Fruit fly (Drosophila melanogaster) whole organism, prepupa: ENCODE data around the gene CG4338.

Experiments used
- Blimp-1 ChIP-seq: fragments of 200-800 bp; sonication (Bioruptor generic); optimal IDR thresholded peaks from 3 replicates; lab custom pipeline; 2017; ENCODE audit warnings: missing biosample characterization, missing genetic modification characterization, mild to moderate bottlenecking, moderate library complexity, missing genetic modification reagents
- CG10631 ChIP-seq: fragments of 200-800 bp; sonication (Bioruptor generic); optimal IDR thresholded peaks from 2 replicates; lab custom pipeline; 2016; ENCODE audit warnings: missing biosample characterization, missing genetic modification characterization
- CG11762 ChIP-seq: fragments of 200-800 bp; sonication (Bioruptor generic); optimal IDR thresholded peaks from 3 replicates; lab custom pipeline; 2016; ENCODE audit warnings: missing biosample characterization, missing genetic modification characterization; ENCODE audit not compliant: insufficient read depth
- CG11902 ChIP-seq: fragments of 200-800 bp; sonication (Bioruptor generic); optimal IDR thresholded peaks from 3 replicates; lab custom pipeline; 2016; ENCODE audit warnings: missing biosample characterization, missing genetic modification characterization
- CG15336 ChIP-seq: fragments of 200-800 bp; sonication (Bioruptor generic); IDR thresholded peaks from 2 replicates; pipeline ENCODE4 v1.3.6; 2022; ENCODE audit warnings: missing biosample characterization, missing genetic modification characterization
- CG1621 ChIP-seq: fragments of 200-800 bp; sonication (Bioruptor generic); optimal IDR thresholded peaks from 3 replicates; lab custom pipeline; 2018; ENCODE audit warnings: missing biosample characterization, mild to moderate bottlenecking, missing genetic modification characterization
- CG16779 ChIP-seq: fragments of 200-800 bp; sonication (Bioruptor generic); optimal IDR thresholded peaks from 3 replicates; lab custom pipeline; 2017; ENCODE audit warnings: missing biosample characterization, mild to moderate bottlenecking, missing genetic modification characterization
- CG3032 ChIP-seq: fragments of 200-800 bp; optimal IDR thresholded peaks from 2 replicates; lab custom pipeline; 2019; ENCODE audit warnings: missing biosample characterization, mild to moderate bottlenecking, missing genetic modification characterization, moderate library complexity
- CG31627 ChIP-seq: fragments of 200-800 bp; sonication (Bioruptor generic); optimal IDR thresholded peaks from 3 replicates; lab custom pipeline; 2016; ENCODE audit warnings: missing biosample characterization, missing genetic modification characterization
- CG32006 ChIP-seq: fragments of 200-800 bp; sonication (Bioruptor generic); optimal IDR thresholded peaks from 3 replicates; lab custom pipeline; 2017; ENCODE audit warnings: missing biosample characterization, mild to moderate bottlenecking, missing genetic modification characterization
- CG3919 ChIP-seq: fragments of 200-800 bp; sonication (Bioruptor generic); optimal IDR thresholded peaks from 3 replicates; lab custom pipeline; 2016; ENCODE audit warnings: missing biosample characterization, missing genetic modification characterization
- CG6163 ChIP-seq: fragments of 200-800 bp; sonication (Bioruptor generic); IDR thresholded peaks from 3 replicates; pipeline ENCODE4 v1.3.6; 2022; ENCODE audit warnings: missing biosample characterization, missing genetic modification characterization
- CG6276 ChIP-seq: fragments of 200-800 bp; sonication (Bioruptor generic); optimal IDR thresholded peaks from 2 replicates; lab custom pipeline; 2017; ENCODE audit warnings: missing biosample characterization, mild to moderate bottlenecking, missing genetic modification characterization
- CG6808 ChIP-seq: fragments of 200-800 bp; sonication (Bioruptor generic); optimal IDR thresholded peaks from 3 replicates; lab custom pipeline; 2017; ENCODE audit warnings: missing biosample characterization, missing genetic modification characterization, mild to moderate bottlenecking, moderate library complexity, missing genetic modification reagents
- CG8119 ChIP-seq: fragments of 200-800 bp; sonication (Bioruptor generic); IDR thresholded peaks from 3 replicates; pipeline ENCODE4 v1.3.6; 2022; ENCODE audit warnings: missing biosample characterization, missing genetic modification characterization
- CG8319 ChIP-seq: fragments of 200-800 bp; sonication (Bioruptor generic); optimal IDR thresholded peaks from 3 replicates; lab custom pipeline; 2016; ENCODE audit warnings: missing biosample characterization, missing genetic modification characterization
- CG8632 ChIP-seq: fragments of 200-800 bp; sonication (Bioruptor generic); optimal IDR thresholded peaks from 3 replicates; lab custom pipeline; 2016; ENCODE audit warnings: missing biosample characterization, missing genetic modification characterization
- CG9139 ChIP-seq: fragments of 200-800 bp; sonication (Bioruptor generic); optimal IDR thresholded peaks from 3 replicates; lab custom pipeline; 2017; ENCODE audit warnings: missing biosample characterization, mild to moderate bottlenecking, missing genetic modification characterization
- Eip75B ChIP-seq: fragments of 200-800 bp; sonication (Bioruptor generic); optimal IDR thresholded peaks from 3 replicates; lab custom pipeline; 2016; ENCODE audit warnings: missing biosample characterization, missing genetic modification characterization
- Eip78C ChIP-seq: fragments of 200-800 bp; sonication (Bioruptor generic); peaks from one replicate; lab custom pipeline; 2016; ENCODE audit warnings: missing biosample characterization, missing genetic modification characterization
- Ets21C ChIP-seq: fragments of 200-800 bp; sonication (Bioruptor generic); optimal IDR thresholded peaks from 3 replicates; lab custom pipeline; 2016; ENCODE audit warnings: missing biosample characterization, missing genetic modification characterization
- Gug ChIP-seq: fragments of 200-800 bp; sonication (Bioruptor generic); IDR thresholded peaks from 2 replicates; pipeline ENCODE4 v1.3.6; 2022; ENCODE audit warnings: missing biosample characterization, missing genetic modification characterization
- Hr39 ChIP-seq: fragments of 200-800 bp; sonication (Bioruptor generic); optimal IDR thresholded peaks from 2 replicates; lab custom pipeline; 2016; ENCODE audit warnings: missing biosample characterization, missing genetic modification characterization
- Met ChIP-seq: fragments of 200-800 bp; sonication (Bioruptor generic); optimal IDR thresholded peaks from 3 replicates; lab custom pipeline; 2016; ENCODE audit warnings: missing biosample characterization, missing genetic modification characterization
- OdsH ChIP-seq: fragments of 200-800 bp; sonication (Bioruptor generic); optimal IDR thresholded peaks from 3 replicates; lab custom pipeline; 2016; ENCODE audit warnings: missing biosample characterization, missing genetic modification characterization
- Smox ChIP-seq: fragments of 200-800 bp; sonication (Bioruptor generic); optimal IDR thresholded peaks from 3 replicates; lab custom pipeline; 2016; ENCODE audit warnings: missing biosample characterization, missing genetic modification characterization
- Sox102F ChIP-seq: fragments of 200-800 bp; sonication (Bioruptor generic); optimal IDR thresholded peaks from 2 replicates; lab custom pipeline; 2016; ENCODE audit warnings: missing biosample characterization, mild to moderate bottlenecking, missing genetic modification characterization
- Sox14 ChIP-seq: fragments of 200-800 bp; sonication (Bioruptor generic); optimal IDR thresholded peaks from 3 replicates; lab custom pipeline; 2016; ENCODE audit warnings: missing biosample characterization, missing genetic modification characterization
- Sox15 ChIP-seq: fragments of 200-800 bp; sonication (Bioruptor generic); optimal IDR thresholded peaks from 3 replicates; lab custom pipeline; 2016; ENCODE audit warnings: missing biosample characterization, missing genetic modification characterization
- acj6 ChIP-seq: fragments of 200-800 bp; sonication (Bioruptor generic); optimal IDR thresholded peaks from 3 replicates; lab custom pipeline; 2016; ENCODE audit warnings: missing biosample characterization, missing genetic modification characterization
- cyc ChIP-seq: fragments of 200-800 bp; sonication (Bioruptor generic); optimal IDR thresholded peaks from 3 replicates; lab custom pipeline; 2016; ENCODE audit warnings: missing biosample characterization, missing genetic modification characterization
- dac ChIP-seq: fragments of 200-800 bp; sonication (Bioruptor generic); optimal IDR thresholded peaks from 2 replicates; lab custom pipeline; 2017; ENCODE audit warnings: missing biosample characterization, mild to moderate bottlenecking, missing genetic modification characterization
- dsx ChIP-seq: fragments of 200-800 bp; optimal IDR thresholded peaks from 3 replicates; lab custom pipeline; 2019; ENCODE audit warnings: missing biosample characterization, mild to moderate bottlenecking, missing genetic modification characterization, moderate library complexity; ENCODE audit not compliant: poor library complexity, severe bottlenecking
- esn ChIP-seq: fragments of 200-800 bp; sonication (Bioruptor generic); optimal IDR thresholded peaks from 2 replicates; lab custom pipeline; 2016; ENCODE audit warnings: missing biosample characterization, mild to moderate bottlenecking, missing genetic modification characterization, moderate library complexity
- fd59A ChIP-seq: fragments of 200-800 bp; sonication (Bioruptor generic); optimal IDR thresholded peaks from 2 replicates; lab custom pipeline; 2017; ENCODE audit warnings: missing biosample characterization, mild to moderate bottlenecking, missing genetic modification characterization, missing genetic modification reagents
- fd85E ChIP-seq: fragments of 200-800 bp; sonication (Bioruptor generic); optimal IDR thresholded peaks from 3 replicates; lab custom pipeline; 2016; ENCODE audit warnings: missing biosample characterization, missing genetic modification characterization
- fkh ChIP-seq: fragments of 200-800 bp; sonication (Bioruptor generic); optimal IDR thresholded peaks from 3 replicates; lab custom pipeline; 2017; ENCODE audit warnings: missing biosample characterization, mild to moderate bottlenecking, missing genetic modification characterization, moderate library complexity
- lz ChIP-seq: fragments of 200-800 bp; sonication (Bioruptor generic); optimal IDR thresholded peaks from 3 replicates; lab custom pipeline; 2016; ENCODE audit warnings: missing biosample characterization, missing genetic modification characterization
- pdm3 ChIP-seq: fragments of 200-800 bp; sonication (Bioruptor generic); optimal IDR thresholded peaks from 3 replicates; lab custom pipeline; 2016; ENCODE audit warnings: missing biosample characterization, missing genetic modification characterization
- salr ChIP-seq, 2 experiments: fragments of 200-800 bp; sonication (Bioruptor generic); optimal IDR thresholded peaks; 3 replicates each; lab custom pipeline; 2016 to 2018; ENCODE audit warnings: missing biosample characterization in 2 of 2, missing genetic modification characterization in 2 of 2, mild to moderate bottlenecking in 1 of 2
- spab ChIP-seq: fragments of 200-800 bp; sonication (Bioruptor generic); optimal IDR thresholded peaks from 2 replicates; lab custom pipeline; 2017; ENCODE audit warnings: missing biosample characterization, mild to moderate bottlenecking, missing genetic modification characterization, missing genetic modification reagents
- ss ChIP-seq, 2 experiments: fragments of 200-800 bp; sonication (Bioruptor generic); optimal IDR thresholded peaks; 2 replicates in 1 of 2; 3 replicates in 1 of 2; lab custom pipeline; 2017 to 2018; ENCODE audit warnings: mild to moderate bottlenecking in 2 of 2, missing biosample characterization in 2 of 2, missing genetic modification characterization in 2 of 2, moderate library complexity in 1 of 2
- svp ChIP-seq: fragments of 200-800 bp; sonication (Bioruptor generic); peaks from one replicate; lab custom pipeline; 2016; ENCODE audit warnings: missing biosample characterization, missing genetic modification characterization
- topi ChIP-seq: fragments of 200-800 bp; sonication (Bioruptor generic); optimal IDR thresholded peaks from 3 replicates; lab custom pipeline; 2016; ENCODE audit warnings: missing biosample characterization, missing genetic modification characterization
- vri ChIP-seq: fragments of 200-800 bp; sonication (Bioruptor generic); optimal IDR thresholded peaks from 3 replicates; lab custom pipeline; 2016; ENCODE audit warnings: missing biosample characterization, mild to moderate bottlenecking, missing genetic modification characterization

CG4338 gene

DNA sequence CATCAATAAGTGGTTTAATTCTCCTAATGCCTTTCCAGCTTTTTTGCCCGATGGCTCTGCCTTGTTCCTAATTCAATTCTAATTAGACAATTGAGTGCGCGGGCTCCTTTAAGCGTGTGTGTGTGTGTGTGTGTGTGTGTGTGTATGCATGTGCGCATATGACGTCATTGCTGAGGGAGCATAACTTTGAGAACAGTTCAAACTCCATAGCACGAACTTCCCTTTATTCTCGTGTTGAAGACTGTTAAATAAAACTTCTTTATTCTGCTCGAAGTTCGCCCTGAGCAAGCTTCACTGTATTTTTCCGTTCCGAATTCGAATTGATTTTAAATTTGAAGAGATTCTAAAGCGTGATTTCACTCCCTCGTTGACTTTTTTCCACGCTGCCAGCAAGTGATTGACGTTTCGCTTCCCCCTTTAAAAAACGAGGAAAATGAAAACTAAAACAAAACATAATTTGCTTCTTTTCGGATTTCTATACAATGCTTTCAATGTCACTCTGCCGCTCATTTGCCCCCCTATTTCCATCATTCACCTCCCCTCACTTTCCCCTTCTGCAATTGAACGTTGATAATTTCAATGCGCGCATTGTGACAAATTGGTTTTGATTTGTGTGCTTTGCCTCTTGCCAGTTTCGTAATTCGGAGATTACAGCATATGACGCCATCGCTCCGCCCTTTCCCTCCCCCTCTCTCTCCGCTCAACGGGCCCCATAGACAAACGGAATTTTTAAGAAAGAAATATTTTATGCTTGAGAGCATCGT is 17.1 kb downstream of the CG4338 start:
- TF ChIP-seq Hr39 (GFP tag; lab: Kevin White, UChicago) = peak; percentile 1
- peak; percentile 4 for TF ChIP-seq Eip78C
- TF ChIP-seq svp (GFP tag; lab: Kevin White, UChicago) = no peak
- no peak for TF ChIP-seq CG15336 (GFP tag; lab: Robert Waterston, UW)
- TF ChIP-seq vri = peak; percentile 93
- TF ChIP-seq, all 60 proteins: peak for 3

DNA sequence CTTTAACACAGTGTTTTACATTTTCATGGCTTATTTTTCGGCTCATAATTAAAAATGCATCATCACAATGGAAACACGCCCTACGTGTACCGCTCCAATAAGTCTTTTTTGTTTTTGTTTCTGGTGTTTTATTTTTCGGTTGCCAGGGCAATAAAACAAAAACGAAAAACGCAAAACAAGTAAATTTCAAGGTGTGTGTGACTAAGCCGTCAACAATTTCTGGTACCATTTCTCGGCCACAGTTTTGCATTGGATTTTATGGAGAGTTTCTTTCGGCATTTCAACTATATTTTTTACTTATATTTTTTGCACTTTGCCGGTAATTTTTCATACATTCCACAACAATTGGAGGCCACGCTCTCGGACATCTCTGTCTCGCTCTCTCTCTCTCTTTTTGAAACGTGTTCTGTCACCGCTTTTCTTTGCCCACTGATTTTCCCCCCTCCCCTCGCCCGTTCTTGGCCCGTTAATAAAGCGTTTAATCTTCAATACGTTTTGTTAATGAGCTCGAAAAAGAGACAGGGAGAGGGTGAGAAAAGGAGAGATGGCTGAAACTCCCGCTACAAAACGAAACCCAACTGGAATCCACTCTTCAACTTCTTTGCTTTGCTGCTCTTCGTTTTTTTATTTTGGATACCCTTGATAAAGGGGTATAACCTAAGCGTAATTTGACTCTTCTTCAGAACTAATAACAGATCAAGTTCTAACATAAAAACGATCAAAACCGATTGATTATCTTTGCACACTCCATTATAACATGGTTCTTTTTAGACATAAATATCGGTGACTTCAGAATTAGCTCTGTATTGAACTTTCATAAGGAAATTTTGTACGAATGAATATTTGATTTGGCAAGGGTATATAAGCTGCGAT is 17.9 kb downstream of the CG4338 start:
- TF ChIP-seq Sox14 = no peak
- no peak for TF ChIP-seq CG10631
- TF ChIP-seq CG3032 (tag; lab: Kevin White, UChicago) = no peak
- TF ChIP-seq svp (GFP tag; lab: Kevin White, UChicago) = no peak
- peak; percentile 44 for TF ChIP-seq CG6808
- peak; percentile 23 for TF ChIP-seq CG11902
- TF ChIP-seq CG11762 (GFP tag; lab: Kevin White, UChicago) = no peak
- TF ChIP-seq pdm3 = no peak
- TF ChIP-seq CG1621 (tag; lab: Kevin White, UChicago) = no peak
- no peak for TF ChIP-seq CG8119 (GFP tag; lab: Robert Waterston, UW)
- TF ChIP-seq OdsH (GFP tag; lab: Kevin White, UChicago) = no peak
- no peak for TF ChIP-seq Eip75B (GFP tag; lab: Kevin White, UChicago)
- TF ChIP-seq ss (GFP tag; optimal IDR thresholded peaks at IDR 0.05; lab: Kevin White, UChicago) = peak in 1 of 2 experiments; percentile 47
- TF ChIP-seq fd59A = no peak
- TF ChIP-seq Ets21C (GFP tag; lab: Kevin White, UChicago) = peak; percentile 32
- TF ChIP-seq CG3919 (GFP tag; lab: Kevin White, UChicago) = no peak
- peak; percentile 22; the same call in 1 of the 3 replicates for TF ChIP-seq CG6163 (GFP tag; lab: Robert Waterston, UW)
- TF ChIP-seq lz (GFP tag; lab: Kevin White, UChicago) = peak; percentile 60
- TF ChIP-seq Gug = no peak
- TF ChIP-seq salr (GFP tag; optimal IDR thresholded peaks at IDR 0.05; lab: Kevin White, UChicago) = no peak
- peak; percentile 6 for TF ChIP-seq CG8632 (GFP tag; lab: Kevin White, UChicago)
- TF ChIP-seq Blimp-1 (GFP tag; lab: Kevin White, UChicago) = peak; percentile 67
- TF ChIP-seq acj6 (GFP tag; lab: Kevin White, UChicago) = no peak
- TF ChIP-seq esn (GFP tag; lab: Kevin White, UChicago) = peak; percentile 66
- no peak for TF ChIP-seq Smox (GFP tag; lab: Kevin White, UChicago)
- TF ChIP-seq CG9139 (GFP tag; lab: Kevin White, UChicago) = peak; percentile 1
- no peak for TF ChIP-seq spab (GFP tag; lab: Kevin White, UChicago)
- TF ChIP-seq fd85E = peak; percentile 8
- peak; percentile 68 for TF ChIP-seq Met
- TF ChIP-seq Eip78C = peak; percentile 79
- TF ChIP-seq CG32006 = no peak
- no peak for TF ChIP-seq dsx
- no peak for TF ChIP-seq CG31627 (GFP tag; lab: Kevin White, UChicago)
- no peak for TF ChIP-seq CG8319 (GFP tag; lab: Kevin White, UChicago)
- no peak for TF ChIP-seq dac (GFP tag; lab: Kevin White, UChicago)
- TF ChIP-seq vri = peak; percentile 48
- TF ChIP-seq CG6276 (GFP tag; lab: Kevin White, UChicago) = no peak
- peak; percentile 52 for TF ChIP-seq Sox102F
- TF ChIP-seq CG16779 = no peak
- peak; percentile 51 for TF ChIP-seq cyc
- TF ChIP-seq CG15336 (GFP tag; lab: Robert Waterston, UW) = no peak
- TF ChIP-seq fkh = no peak
- no peak for TF ChIP-seq Sox15
- TF ChIP-seq topi (GFP tag; lab: Kevin White, UChicago) = peak; percentile 38
- TF ChIP-seq Hr39 (GFP tag; lab: Kevin White, UChicago) = no peak
